Fruit fly (Drosophila melanogaster) whole organism, wandering third instar larva: ENCODE results near the gene Trax.

Experiments
- Abd-B ChIP-seq: fragments of >200 bp; optimal IDR thresholded peaks from 2 replicates; lab custom pipeline; 2017; ENCODE audit warnings: missing biosample characterization, missing genetic modification characterization
- CG32264 ChIP-seq: fragments of 200-800 bp; sonication (Bioruptor generic); optimal IDR thresholded peaks from 2 replicates; lab custom pipeline; 2016; ENCODE audit warnings: missing biosample characterization, missing genetic modification characterization
- CG9705 ChIP-seq: fragments of 200-800 bp; sonication (Bioruptor generic); optimal IDR thresholded peaks from 2 replicates; lab custom pipeline; 2018; ENCODE audit warnings: missing biosample characterization, mild to moderate bottlenecking, missing genetic modification characterization
- CrebA ChIP-seq: fragments of 200-800 bp; sonication (Bioruptor generic); optimal IDR thresholded peaks from 2 replicates; lab custom pipeline; 2016; ENCODE audit warnings: missing biosample characterization, mild to moderate bottlenecking, missing genetic modification characterization, borderline replicate concordance
- Dfd ChIP-seq: fragments of >200 bp; optimal IDR thresholded peaks from 2 replicates; lab custom pipeline; 2017; ENCODE audit warnings: missing biosample characterization, missing genetic modification characterization
- Dif ChIP-seq: fragments of 200-275, 200-300 bp; sonication (Bioruptor generic); optimal IDR thresholded peaks from 2 replicates; lab custom pipeline; 2018; ENCODE audit warnings: missing biosample characterization, missing genetic modification characterization; ENCODE audit not compliant: partially characterized antibody
- GATAd ChIP-seq: sonication (Bioruptor generic); optimal IDR thresholded peaks from 2 replicates; lab custom pipeline; 2016; ENCODE audit warnings: missing biosample characterization, missing genetic modification characterization
- HLH106 ChIP-seq: fragments of 200-800 bp; optimal IDR thresholded peaks from 3 replicates; lab custom pipeline; 2019; ENCODE audit warnings: missing biosample characterization, mild to moderate bottlenecking, missing genetic modification characterization, moderate library complexity
- Hnf4 ChIP-seq: fragments of 200-800 bp; sonication (Bioruptor generic); optimal IDR thresholded peaks from 2 replicates; lab custom pipeline; 2016; ENCODE audit warnings: missing biosample characterization, mild to moderate bottlenecking, missing genetic modification characterization
- Hr78 ChIP-seq: fragments of >200 bp; optimal IDR thresholded peaks from 2 replicates; lab custom pipeline; 2017; ENCODE audit warnings: missing biosample characterization, missing genetic modification characterization
- Hr83 ChIP-seq: fragments of 200-300 bp; sonication (Bioruptor generic); optimal IDR thresholded peaks from 2 replicates; lab custom pipeline; 2016; ENCODE audit warnings: missing biosample characterization, mild to moderate bottlenecking, missing genetic modification characterization, moderate library complexity; ENCODE audit not compliant: poor library complexity, severe bottlenecking
- Jra ChIP-seq: sonication (Bioruptor generic); optimal IDR thresholded peaks from 2 replicates; lab custom pipeline; 2016; ENCODE audit warnings: missing biosample characterization, missing genetic modification characterization
- Mio ChIP-seq: sonication (Bioruptor generic); optimal IDR thresholded peaks from 2 replicates; lab custom pipeline; 2016; ENCODE audit warnings: missing biosample characterization, missing genetic modification characterization
- Myc ChIP-seq: fragments of >200 bp; optimal IDR thresholded peaks from 2 replicates; lab custom pipeline; 2017
- N ChIP-seq: fragments of >200 bp; optimal IDR thresholded peaks from 2 replicates; lab custom pipeline; 2018; ENCODE audit warnings: missing biosample characterization, missing external identifiers, missing genetic modification characterization
- OdsH ChIP-seq: fragments of 200-800 bp; sonication (Bioruptor generic); optimal IDR thresholded peaks from 2 replicates; lab custom pipeline; 2016; ENCODE audit warnings: missing biosample characterization, mild to moderate bottlenecking, missing genetic modification characterization
- Rel ChIP-seq, 2 experiments: fragments of 200-800 bp; sonication (Bioruptor generic) in 1 of 2; optimal IDR thresholded peaks; 2 replicates in 1 of 2; 3 replicates in 1 of 2; lab custom pipeline; 2016 to 2019; ENCODE audit warnings: mild to moderate bottlenecking in 2 of 2, missing biosample characterization in 2 of 2, missing genetic modification characterization in 2 of 2, moderate library complexity in 1 of 2
- Sp1 ChIP-seq: fragments of 200-800 bp; sonication (Bioruptor generic); optimal IDR thresholded peaks from 3 replicates; lab custom pipeline; 2019; ENCODE audit warnings: missing biosample characterization, mild to moderate bottlenecking, missing genetic modification characterization, moderate library complexity
- Vsx2 ChIP-seq: fragments of 200-300, 225-300 bp; sonication (Bioruptor generic); optimal IDR thresholded peaks from 2 replicates; lab custom pipeline; 2018; ENCODE audit warnings: missing biosample characterization, missing genetic modification characterization; ENCODE audit not compliant: partially characterized antibody
- br ChIP-seq: fragments of 200-800 bp; sonication (Bioruptor generic); optimal IDR thresholded peaks from 2 replicates; lab custom pipeline; 2016; ENCODE audit warnings: missing biosample characterization, missing genetic modification characterization
- brk ChIP-seq: fragments of 200-800 bp; sonication (Bioruptor generic); optimal IDR thresholded peaks from 2 replicates; lab custom pipeline; 2016; ENCODE audit warnings: missing biosample characterization, mild to moderate bottlenecking, missing genetic modification characterization
- dl ChIP-seq, 2 experiments: fragments of 175-275, 200-275 bp in 1 of 2; fragments of 200-275 bp in 1 of 2; sonication (Bioruptor generic); optimal IDR thresholded peaks; lab custom pipeline; 2018; ENCODE audit warnings: mild to moderate bottlenecking in 2 of 2, missing biosample characterization in 2 of 2, missing genetic modification characterization in 2 of 2, moderate library complexity in 2 of 2; ENCODE audit not compliant: partially characterized antibody in 2 of 2, insufficient read depth in 1 of 2
- dmrt93B ChIP-seq: fragments of 200-800 bp; sonication (Bioruptor generic); optimal IDR thresholded peaks from 2 replicates; lab custom pipeline; 2018; ENCODE audit warnings: missing biosample characterization, mild to moderate bottlenecking, missing genetic modification characterization
- dsf ChIP-seq: sonication (Bioruptor generic); optimal IDR thresholded peaks from 2 replicates; lab custom pipeline; 2016; ENCODE audit warnings: missing biosample characterization, missing genetic modification characterization, borderline replicate concordance
- ey ChIP-seq: fragments of 200-800 bp; sonication (Bioruptor generic); optimal IDR thresholded peaks from 2 replicates; lab custom pipeline; 2016; ENCODE audit warnings: missing biosample characterization, missing genetic modification characterization
- foxo ChIP-seq, 2 experiments: fragments of 200-800 bp; sonication (Bioruptor generic); optimal IDR thresholded peaks; 2 replicates in 1 of 2; 3 replicates in 1 of 2; lab custom pipeline; 2016 to 2017; ENCODE audit warnings: missing biosample characterization in 2 of 2, missing genetic modification characterization in 2 of 2
- fru ChIP-seq: fragments of 200-800 bp; sonication (Bioruptor generic); optimal IDR thresholded peaks from 3 replicates; lab custom pipeline; 2016; ENCODE audit warnings: missing biosample characterization, mild to moderate bottlenecking, missing genetic modification characterization
- h ChIP-seq: fragments of 200-800 bp; sonication (Bioruptor generic); optimal IDR thresholded peaks from 3 replicates; lab custom pipeline; 2016; ENCODE audit warnings: missing biosample characterization, mild to moderate bottlenecking, missing genetic modification characterization
- jim ChIP-seq: fragments of 175-275, 200-325 bp; sonication (Bioruptor generic); optimal IDR thresholded peaks from 2 replicates; lab custom pipeline; 2016; ENCODE audit warnings: missing biosample characterization, mild to moderate bottlenecking, missing genetic modification characterization
- lola ChIP-seq: fragments of >200 bp; optimal IDR thresholded peaks from 2 replicates; lab custom pipeline; 2017; ENCODE audit warnings: missing biosample characterization, missing genetic modification characterization
- pan ChIP-seq: fragments of >200 bp; optimal IDR thresholded peaks from 2 replicates; lab custom pipeline; 2017
- psq ChIP-seq: fragments of 200-800 bp; sonication (Bioruptor generic); optimal IDR thresholded peaks from 3 replicates; lab custom pipeline; 2017; ENCODE audit warnings: missing biosample characterization, mild to moderate bottlenecking, missing genetic modification characterization, moderate library complexity
- rgr ChIP-seq: fragments of 200-800 bp; sonication (Bioruptor generic); optimal IDR thresholded peaks from 3 replicates; lab custom pipeline; 2016; ENCODE audit warnings: missing biosample characterization, mild to moderate bottlenecking, missing genetic modification characterization
- sage ChIP-seq: fragments of 200-800 bp; sonication (Bioruptor generic); optimal IDR thresholded peaks from 2 replicates; lab custom pipeline; 2016; ENCODE audit warnings: missing biosample characterization, mild to moderate bottlenecking, missing genetic modification characterization
- sv ChIP-seq: fragments of 200-800 bp; sonication (Bioruptor generic); optimal IDR thresholded peaks from 3 replicates; lab custom pipeline; 2016; ENCODE audit warnings: missing biosample characterization, missing genetic modification characterization
- tai ChIP-seq: sonication (Bioruptor generic); optimal IDR thresholded peaks from 2 replicates; lab custom pipeline; 2016; ENCODE audit warnings: missing biosample characterization, missing genetic modification characterization
- usp ChIP-seq: fragments of >200 bp; optimal IDR thresholded peaks from 2 replicates; lab custom pipeline; 2017; ENCODE audit warnings: missing biosample characterization, missing genetic modification characterization
- woc ChIP-seq: sonication (Bioruptor generic); optimal IDR thresholded peaks from 2 replicates; lab custom pipeline; 2016; ENCODE audit warnings: missing biosample characterization, mild to moderate bottlenecking, missing genetic modification characterization

The Trax gene

DNA sequence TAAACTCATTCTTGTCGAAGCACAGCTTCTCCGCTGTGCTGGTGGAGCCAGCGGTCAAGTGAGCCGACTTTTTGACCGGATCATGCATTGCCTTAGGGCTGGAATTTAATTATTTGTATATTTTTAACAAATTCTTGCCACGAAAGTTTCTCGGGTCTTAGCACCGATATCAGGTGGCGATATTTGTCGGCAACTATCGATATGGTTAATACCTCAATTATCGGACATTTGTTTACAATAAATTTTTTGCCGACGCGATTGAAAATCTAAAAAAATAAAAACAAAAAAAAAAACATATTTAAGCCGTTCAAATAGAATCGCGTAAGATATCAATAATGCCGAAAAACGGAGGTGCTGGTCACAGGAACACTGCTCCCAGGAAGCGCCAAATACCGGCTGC, at the start of gene Trax, which contains the start of gene Cog2:
Gene Trax (plus strand): TSS at position 203 of the 400 bp plus-strand sequence.
Gene Cog2 (minus strand): TSS at position 168 of the 400 bp plus-strand sequence.
- TF ChIP-seq Sp1 (no peak), rgr (GFP tag; lab: Kevin White, UChicago) (no peak), Dfd (no peak)

DNA sequence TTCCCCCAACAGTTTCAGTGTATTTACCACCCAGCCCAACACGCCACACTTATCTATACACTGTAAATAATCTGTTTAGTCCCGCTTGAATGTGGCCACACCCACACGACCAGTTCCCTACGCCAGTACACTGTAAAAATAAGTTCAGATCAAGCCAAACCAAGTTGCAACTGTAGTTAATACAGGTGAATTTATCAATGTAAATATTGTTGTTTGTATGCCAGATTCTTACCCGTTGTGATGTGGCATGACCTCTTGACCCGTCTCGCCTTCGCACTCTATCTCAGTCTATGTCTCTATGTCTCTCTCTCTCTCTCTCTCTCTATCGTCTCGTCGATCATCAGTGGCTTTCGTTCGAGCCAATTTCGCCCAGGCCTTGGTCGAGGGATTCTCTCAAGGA, 47.7 kb upstream of the Trax start:
- TF ChIP-seq psq (GFP tag; lab: Kevin White, UChicago) (no peak), Dfd (no peak)
- TF ChIP-seq, all 38 proteins: peak for 0

DNA sequence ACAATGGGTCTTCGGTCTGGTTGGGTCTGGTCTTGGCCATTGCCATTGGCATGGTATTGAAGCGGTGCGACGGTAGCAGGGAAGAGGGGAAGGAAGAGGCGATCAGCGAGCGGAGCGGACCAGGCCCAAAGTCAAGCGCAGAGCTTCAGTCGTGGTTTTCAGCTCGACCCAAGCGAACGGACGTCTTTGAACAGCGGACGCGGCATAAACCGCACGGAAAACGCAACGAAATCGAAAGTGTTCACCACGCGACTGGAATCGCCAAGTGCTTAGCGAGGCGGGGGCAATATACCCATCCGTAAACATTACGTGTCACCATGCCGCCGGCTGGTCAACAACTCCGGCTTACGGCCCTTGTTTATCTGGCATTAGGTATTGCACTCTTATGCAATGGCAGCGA, 45.2 kb upstream of the Trax start, which contains the start of gene CG14866:
Gene CG14866 (plus strand): TSS at position 146 of the 400 bp plus-strand sequence.
- TF ChIP-seq Vsx2 (GFP tag; lab: Kevin White, UChicago) = no peak
- no peak for TF ChIP-seq Dfd
- TF ChIP-seq GATAd (GFP tag; lab: Kevin White, UChicago) = no peak
- TF ChIP-seq tai (GFP tag; lab: Kevin White, UChicago) = no peak
- TF ChIP-seq Hr83 (GFP tag; lab: Kevin White, UChicago) = no peak
- TF ChIP-seq woc (GFP tag; lab: Kevin White, UChicago) = no peak
- TF ChIP-seq Jra (GFP tag; lab: Kevin White, UChicago) = no peak
- TF ChIP-seq sv (GFP tag; lab: Kevin White, UChicago) = no peak
- no peak for TF ChIP-seq h (GFP tag; lab: Kevin White, UChicago)
- no peak for TF ChIP-seq rgr (GFP tag; lab: Kevin White, UChicago)
- TF ChIP-seq, all 38 proteins: peak for 0

DNA sequence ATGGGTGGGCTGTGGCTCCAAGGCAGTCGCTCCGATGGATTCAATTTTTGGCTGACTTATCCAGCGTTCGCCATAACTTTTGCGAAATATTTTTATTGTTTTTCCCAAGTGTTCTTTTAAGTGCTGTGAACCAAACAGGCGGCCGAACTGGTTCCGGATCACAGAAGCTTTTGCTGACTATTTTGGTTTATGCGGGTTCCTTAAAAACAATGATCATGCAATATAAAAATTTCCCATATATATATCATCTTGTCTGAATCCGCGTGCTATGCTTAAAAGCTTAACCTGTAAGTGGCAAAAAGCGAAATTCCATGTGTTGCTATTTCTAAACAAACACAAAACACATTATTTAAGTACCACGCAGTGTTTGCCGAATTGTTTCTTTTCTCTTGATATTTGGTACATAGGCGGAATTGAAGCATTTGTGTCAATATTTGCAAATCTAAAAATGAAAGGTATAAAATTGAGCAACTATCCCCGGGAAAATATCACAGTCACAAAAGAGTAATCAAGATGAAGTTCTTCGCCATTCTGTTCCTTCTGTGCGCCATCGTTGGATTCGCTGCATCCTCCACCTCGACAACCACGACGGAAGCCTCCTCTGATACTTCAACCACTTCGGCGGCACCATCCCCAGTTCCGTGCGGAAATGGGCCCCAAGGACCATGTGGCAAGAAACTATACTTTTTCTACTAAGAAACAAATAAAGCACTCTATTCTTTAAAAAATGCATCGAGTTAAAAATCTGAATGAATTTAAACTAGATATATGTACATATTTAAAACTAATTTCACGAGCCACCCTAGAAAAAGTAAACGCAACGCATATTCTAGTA, 41.4 kb upstream of the Trax start, which contains the start of the genes CG6276 and CG44040:
Gene CG6276 (minus strand): TSS at position 158 of the 835 bp plus-strand sequence.
Gene CG44040 (plus strand): TSS at position 467 of the 835 bp plus-strand sequence.
- TF ChIP-seq Rel (GFP tag; optimal IDR thresholded peaks at IDR 0.05; lab: Kevin White, UChicago) = no peak
- TF ChIP-seq Rel (tag; optimal IDR thresholded peaks at IDR 0.05; lab: Kevin White, UChicago) = peak; percentile 82
- TF ChIP-seq dsf (GFP tag; lab: Kevin White, UChicago) = no peak
- peak; percentile 63 for TF ChIP-seq HLH106 (tag; lab: Kevin White, UChicago)
- TF ChIP-seq fru (GFP tag; lab: Kevin White, UChicago) = peak; percentile 58
- no peak for TF ChIP-seq dmrt93B
- no peak for TF ChIP-seq GATAd (GFP tag; lab: Kevin White, UChicago)
- TF ChIP-seq Dif (GFP tag; lab: Kevin White, UChicago) = no peak
- peak; percentile 38 for TF ChIP-seq OdsH (GFP tag; lab: Kevin White, UChicago)
- TF ChIP-seq tai (GFP tag; lab: Kevin White, UChicago) = no peak
- no peak for TF ChIP-seq CG32264 (GFP tag; lab: Kevin White, UChicago)
- no peak for TF ChIP-seq Sp1
- TF ChIP-seq h (GFP tag; lab: Kevin White, UChicago) = peak; percentile 52
- TF ChIP-seq Vsx2 (GFP tag; lab: Kevin White, UChicago) = no peak
- TF ChIP-seq pan (lab: Kevin White, UChicago) = no peak
- TF ChIP-seq jim (GFP tag; lab: Kevin White, UChicago) = no peak
- peak; percentile 63 for TF ChIP-seq woc (GFP tag; lab: Kevin White, UChicago)
- TF ChIP-seq sage (GFP tag; lab: Kevin White, UChicago) = no peak
- peak; percentile 45 for TF ChIP-seq Hr83 (GFP tag; lab: Kevin White, UChicago)
- peak; percentile 47 for TF ChIP-seq CG9705 (GFP tag; lab: Kevin White, UChicago)
- no peak for TF ChIP-seq sv (GFP tag; lab: Kevin White, UChicago)
- TF ChIP-seq psq (GFP tag; lab: Kevin White, UChicago) = peak; percentile 19
- no peak for TF ChIP-seq dl (GFP tag; optimal IDR thresholded peaks at IDR 0.05; lab: Kevin White, UChicago; ENCODE audit: insufficient read depth in 1 of 2, partially characterized antibody in 2 of 2)
- TF ChIP-seq Dfd = no peak
- TF ChIP-seq Hnf4 = no peak
- no peak for TF ChIP-seq CrebA (GFP tag; lab: Kevin White, UChicago)
- peak in 1 of 2 experiments; percentile 59 for TF ChIP-seq foxo (GFP tag; optimal IDR thresholded peaks at IDR 0.05; lab: Kevin White, UChicago)
- TF ChIP-seq lola (GFP tag; lab: Kevin White, UChicago) = no peak
- no peak for TF ChIP-seq Jra (GFP tag; lab: Kevin White, UChicago)
- TF ChIP-seq Mio (GFP tag; lab: Kevin White, UChicago) = no peak
- peak; percentile 69 for TF ChIP-seq rgr (GFP tag; lab: Kevin White, UChicago)
- TF ChIP-seq usp = no peak
- no peak for TF ChIP-seq brk (GFP tag; lab: Kevin White, UChicago)
- no peak for TF ChIP-seq br (GFP tag; lab: Kevin White, UChicago)
- TF ChIP-seq N = no peak
- TF ChIP-seq Hr78 = no peak
- TF ChIP-seq Myc (lab: Kevin White, UChicago) = peak; percentile 20
- no peak for TF ChIP-seq Abd-B
- TF ChIP-seq ey (GFP tag; lab: Kevin White, UChicago) = peak; percentile 58
